Worm (Caenorhabditis elegans): Measurements from ENCODE around the gene mml-1.
A peak's percentile ranks its signal among the peaks of the same experiment; 100 is the strongest.

mml-1 gene

DNA sequence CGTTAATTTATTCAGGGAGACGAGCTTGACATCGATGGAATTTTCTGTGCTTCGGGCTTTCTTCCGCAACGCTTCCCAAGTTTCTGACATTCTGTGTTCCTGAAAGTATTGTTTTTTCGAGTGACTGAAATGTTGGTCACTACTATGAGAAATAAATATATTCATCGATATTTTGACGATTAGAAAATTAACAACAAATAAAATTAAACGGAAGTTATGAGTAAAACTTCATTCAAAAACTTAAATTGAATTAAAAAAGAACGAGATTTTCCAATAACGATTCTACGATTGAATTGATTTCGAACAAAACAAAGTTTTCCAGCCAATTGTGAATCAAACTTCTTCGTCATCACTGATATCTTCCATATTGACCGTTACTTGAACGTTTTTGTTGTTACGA is 25.5 kb downstream of the mml-1 start, which contains the start of gene gos-28:
gos-28 (minus strand) TSS at position 101 of the 400 bp plus-strand sequence.
- TF ChIP-seq F13C5.2 (tag; optimal IDR thresholded peaks at IDR 0.05) (no peak), ama-1 (optimal IDR thresholded peaks at IDR 0.05) (no peak), flt-1 (GFP tag; IDR thresholded peaks at IDR 0.05) (no peak)

ce11 chrIII:7347049-7347448 is 27.5 kb downstream of the mml-1 start, which contains the start of gene F08F8.7:
Gene F08F8.7 (minus strand): TSS chrIII:7347149.
- no peak for TF ChIP-seq F13C5.2 (tag; optimal IDR thresholded peaks at IDR 0.05)
- TF ChIP-seq sea-1 (GFP tag; conservative IDR thresholded peaks at IDR 0.05): no peak
- no peak for TF ChIP-seq tbx-11 (GFP tag; IDR thresholded peaks at IDR 0.05)

- TF ChIP-seq ceh-13 (GFP tag; optimal IDR thresholded peaks at IDR 0.05) (no peak), flt-1 (GFP tag; IDR thresholded peaks at IDR 0.05) (no peak), tbx-37 (GFP tag; conservative IDR thresholded peaks at IDR 0.05) (no peak), tra-4 (tag; optimal IDR thresholded peaks at IDR 0.05) (no peak), ceh-36 (tag; optimal IDR thresholded peaks at IDR 0.05) (no peak), scrt-1 (GFP tag; IDR thresholded peaks at IDR 0.05) (no peak), ama-1 (optimal IDR thresholded peaks at IDR 0.05) (no peak), F13C5.2 (tag; optimal IDR thresholded peaks at IDR 0.05) (no peak), ets-7 (tag; optimal IDR thresholded peaks at IDR 0.05) (no peak), tbx-11 (GFP tag; IDR thresholded peaks at IDR 0.05) (no peak), hmbx-1 (tag; optimal IDR thresholded peaks at IDR 0.05) (no peak), hnd-1 (tag; optimal IDR thresholded peaks at IDR 0.05) (no peak), hmg-4 (GFP tag; optimal IDR thresholded peaks at IDR 0.05) (no peak)
Measured at ce11 chrIII:7343389-7343788, 31.1 kb downstream of the mml-1 start, which contains the start of gene F08F8.6. Gene F08F8.6 (plus strand): TSS chrIII:7343689.

DNA sequence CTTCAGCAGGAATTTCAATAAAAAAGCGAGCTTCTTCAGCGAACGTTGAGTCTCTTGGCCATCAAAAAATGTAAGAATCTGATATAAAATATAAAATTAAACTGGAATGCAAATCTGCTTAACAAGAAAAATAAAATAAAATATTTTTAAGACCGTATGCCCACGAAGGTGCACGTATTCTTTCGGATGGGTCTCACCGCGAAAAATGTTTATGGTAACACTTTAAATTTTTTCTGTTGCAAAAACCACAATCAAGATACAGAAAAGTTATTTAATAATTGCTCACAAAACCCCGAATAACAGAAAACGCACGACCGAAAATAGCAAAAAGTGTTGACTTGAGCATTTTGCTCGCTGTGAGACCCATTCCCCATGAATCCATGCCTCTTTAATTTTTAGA is 35.4 kb downstream of the mml-1 start:
- TF ChIP-seq flt-1 (GFP tag; IDR thresholded peaks at IDR 0.05): no peak
- TF ChIP-seq F13C5.2 (tag; optimal IDR thresholded peaks at IDR 0.05): no peak
- TF ChIP-seq scrt-1 (GFP tag; IDR thresholded peaks at IDR 0.05): no peak
- no peak for TF ChIP-seq tbx-11 (GFP tag; IDR thresholded peaks at IDR 0.05)
- TF ChIP-seq tra-4 (tag; optimal IDR thresholded peaks at IDR 0.05): no peak

DNA sequence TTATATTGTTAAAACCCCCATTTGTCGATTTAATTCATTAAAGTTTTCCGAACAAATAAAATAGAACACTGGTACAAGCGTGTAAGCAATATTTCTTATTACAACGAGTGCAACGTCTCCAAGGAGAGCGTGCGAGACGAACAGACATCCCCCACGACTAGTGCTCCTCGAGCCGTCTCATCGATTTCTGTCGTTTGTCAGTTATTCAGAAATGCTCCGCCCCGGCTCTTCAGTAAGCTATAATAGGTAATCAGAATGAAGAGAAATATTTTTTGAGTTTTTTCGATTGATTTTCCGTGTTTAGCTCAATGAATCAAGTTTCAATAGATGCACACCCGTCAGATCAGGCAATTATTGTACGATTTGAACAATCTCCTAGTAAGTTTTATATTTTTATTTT is 35.8 kb downstream of the mml-1 start, which contains the start of gene kap-1:
kap-1 (plus strand) TSS at position 143 of the 400 bp plus-strand sequence.
- TF ChIP-seq ama-1 (optimal IDR thresholded peaks at IDR 0.05) (no peak), sea-1 (GFP tag; conservative IDR thresholded peaks at IDR 0.05) (no peak), ceh-13 (GFP tag; optimal IDR thresholded peaks at IDR 0.05) (no peak), pes-1 (GFP tag; IDR thresholded peaks at IDR 0.05) (no peak), aly-1 (tag; optimal IDR thresholded peaks at IDR 0.05) (no peak), flt-1 (GFP tag; IDR thresholded peaks at IDR 0.05) (no peak), hnd-1 (tag; optimal IDR thresholded peaks at IDR 0.05) (no peak), hmbx-1 (tag; optimal IDR thresholded peaks at IDR 0.05) (no peak), ceh-36 (tag; optimal IDR thresholded peaks at IDR 0.05) (no peak), tra-4 (tag; optimal IDR thresholded peaks at IDR 0.05) (no peak), ets-7 (tag; optimal IDR thresholded peaks at IDR 0.05) (no peak), hmg-4 (GFP tag; optimal IDR thresholded peaks at IDR 0.05) (no peak), B0310.2 (tag; optimal IDR thresholded peaks at IDR 0.05) (no peak), F13C5.2 (tag; optimal IDR thresholded peaks at IDR 0.05) (no peak), tbx-37 (GFP tag; conservative IDR thresholded peaks at IDR 0.05) (no peak), scrt-1 (GFP tag; IDR thresholded peaks at IDR 0.05) (no peak), tbx-11 (GFP tag; IDR thresholded peaks at IDR 0.05) (no peak)

DNA sequence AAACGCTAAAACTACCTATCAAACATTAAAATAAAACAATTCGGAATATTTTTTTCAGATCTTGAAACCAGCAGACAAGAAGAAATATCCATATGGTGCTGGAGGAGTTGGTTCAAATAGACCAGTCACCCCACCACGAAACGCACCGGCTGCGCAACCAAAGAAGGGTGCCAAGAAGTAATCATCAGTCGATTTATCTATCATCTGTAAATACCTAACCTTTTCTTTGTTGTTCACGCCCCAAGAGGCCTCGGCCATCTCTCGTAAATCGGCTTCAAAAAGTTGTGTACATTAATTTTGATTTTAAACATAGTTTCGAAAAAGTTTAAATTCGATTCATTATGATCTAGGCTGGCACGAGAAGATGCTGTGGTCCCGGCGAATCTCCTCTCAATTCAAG is 36.5 kb downstream of the mml-1 start:
- TF ChIP-seq tbx-11 (GFP tag; IDR thresholded peaks at IDR 0.05): 0 out of 2 replicates have a peak, but pooled peaks have one; percentile 10
- no peak for TF ChIP-seq ceh-36 (tag; optimal IDR thresholded peaks at IDR 0.05)

DNA sequence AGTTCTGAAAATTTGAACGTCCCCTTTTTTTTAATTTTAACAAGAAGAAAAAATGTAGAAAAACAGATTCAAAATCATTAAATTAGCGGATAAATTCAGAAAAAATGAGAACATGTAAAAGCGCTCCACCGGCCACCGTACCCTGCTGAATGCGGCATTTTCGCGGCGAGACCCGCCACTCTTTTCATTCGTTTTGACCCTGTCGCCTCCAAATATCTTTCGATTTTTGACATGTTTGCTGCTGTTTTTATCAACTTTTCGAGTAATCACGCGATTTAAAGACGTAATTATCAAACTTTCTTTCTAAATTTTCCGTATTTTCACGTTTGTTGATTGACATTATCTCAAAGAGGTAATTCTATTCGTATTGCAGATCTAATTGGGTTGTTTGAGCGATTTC is 38.3 kb downstream of the mml-1 start, which contains the start of gene gsp-2:
gsp-2 (plus strand) TSS at position 374 of the 400 bp plus-strand sequence.
- TF ChIP-seq hmg-4 (GFP tag; optimal IDR thresholded peaks at IDR 0.05) (peak; percentile 10), ets-7 (tag; optimal IDR thresholded peaks at IDR 0.05) (no peak), tbx-11 (GFP tag; IDR thresholded peaks at IDR 0.05) (no peak), F13C5.2 (tag; optimal IDR thresholded peaks at IDR 0.05) (no peak)

DNA sequence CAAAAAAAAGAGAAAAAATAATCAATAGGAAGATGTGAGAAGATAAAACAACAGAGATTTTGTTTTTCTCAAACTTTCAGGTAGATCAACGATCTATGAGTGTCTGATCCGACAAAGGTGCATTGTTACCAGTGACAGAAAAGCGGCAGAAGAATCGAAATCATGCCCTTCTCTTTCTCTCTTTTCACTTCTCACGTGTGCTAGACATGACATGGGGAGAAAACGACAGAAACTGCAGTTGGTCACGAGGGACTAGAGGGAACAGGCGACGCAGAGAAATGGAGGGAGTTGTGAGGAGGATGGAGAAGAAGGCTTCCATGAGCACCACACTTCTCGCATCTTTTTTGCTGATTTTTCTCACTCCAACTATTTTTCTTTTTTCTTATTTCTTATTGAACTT is 39.3 kb downstream of the mml-1 start, which contains the start of gene F56C9.10:
F56C9.10 (minus strand) TSS at position 97 of the 400 bp plus-strand sequence.
- TF ChIP-seq hmg-4 (GFP tag; optimal IDR thresholded peaks at IDR 0.05) (peak; percentile 40), flt-1 (GFP tag; IDR thresholded peaks at IDR 0.05) (no peak), F13C5.2 (tag; optimal IDR thresholded peaks at IDR 0.05) (peak; percentile 25)

DNA sequence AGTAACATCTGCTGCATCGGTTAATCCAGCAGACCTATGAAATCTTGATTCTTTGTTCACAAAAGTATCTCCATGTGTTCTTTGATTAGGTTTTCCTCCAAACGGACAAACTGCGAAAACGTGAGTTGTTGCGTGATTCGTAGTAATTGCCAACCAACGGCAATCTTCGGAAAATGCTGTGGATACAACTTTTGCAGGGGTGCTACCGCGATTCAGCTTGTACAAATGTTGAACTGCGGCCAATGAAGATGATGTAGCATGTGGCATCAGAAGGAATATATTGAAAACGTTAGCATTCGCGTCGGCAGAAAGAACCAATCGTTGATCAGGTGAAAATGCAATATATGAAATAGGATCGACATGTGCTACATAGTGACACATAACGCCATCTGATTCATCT is 42.9 kb downstream of the mml-1 start:
- no peak for TF ChIP-seq sea-1 (GFP tag; conservative IDR thresholded peaks at IDR 0.05)
- no peak for TF ChIP-seq pes-1 (GFP tag; IDR thresholded peaks at IDR 0.05)
- TF ChIP-seq aly-1 (tag; optimal IDR thresholded peaks at IDR 0.05): no peak
- TF ChIP-seq flt-1 (GFP tag; IDR thresholded peaks at IDR 0.05): no peak
- no peak for TF ChIP-seq B0310.2 (tag; optimal IDR thresholded peaks at IDR 0.05)
- no peak for TF ChIP-seq tbx-11 (GFP tag; IDR thresholded peaks at IDR 0.05)
- TF ChIP-seq ceh-13 (GFP tag; optimal IDR thresholded peaks at IDR 0.05): no peak
- TF ChIP-seq hmbx-1 (tag; optimal IDR thresholded peaks at IDR 0.05): no peak
- no peak for TF ChIP-seq tra-4 (tag; optimal IDR thresholded peaks at IDR 0.05)
- no peak for TF ChIP-seq hmg-4 (GFP tag; optimal IDR thresholded peaks at IDR 0.05)
- TF ChIP-seq tbx-37 (GFP tag; conservative IDR thresholded peaks at IDR 0.05): no peak
